Worm (Caenorhabditis elegans): ENCODE data around the gene clec-208.

The clec-208 gene

DNA sequence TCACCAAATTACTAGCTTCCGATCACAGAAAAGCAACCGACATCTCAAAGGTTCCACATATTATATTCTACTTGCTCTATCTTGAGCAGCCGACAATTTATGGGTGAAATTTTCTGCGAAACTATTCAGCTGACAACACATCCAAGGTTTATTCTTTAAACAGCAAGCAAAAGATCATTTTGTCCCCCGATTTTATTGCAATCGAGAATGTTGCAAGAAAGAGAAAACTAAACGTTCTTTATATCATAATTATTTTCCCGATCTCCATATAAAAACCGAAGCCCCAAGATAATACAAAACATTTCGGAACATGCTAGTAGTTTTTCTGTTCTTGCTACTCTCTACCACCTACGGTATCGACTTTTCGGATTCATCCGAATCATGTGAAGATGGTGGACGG, 2.0 kb upstream of the clec-208 start, which contains the start of gene clec-207:
Gene clec-207, plus strand, starts transcription at position 301 of the 400 bp plus-strand sequence.
- no peak for TF ChIP-seq T22C8.4 (GFP tag; IDR thresholded peaks at IDR 0.05)
- TF ChIP-seq ztf-23 (GFP tag; IDR thresholded peaks at IDR 0.05): no peak
- no peak for TF ChIP-seq cog-1 (tag; optimal IDR thresholded peaks at IDR 0.05)
- no peak for TF ChIP-seq flt-1 (GFP tag; IDR thresholded peaks at IDR 0.05)
- no peak for TF ChIP-seq tab-1 (GFP tag; IDR thresholded peaks at IDR 0.05)
- no peak for TF ChIP-seq klf-2 (GFP tag; conservative IDR thresholded peaks at IDR 0.05)
- TF ChIP-seq ztf-29 (GFP tag; IDR thresholded peaks at IDR 0.05): no peak
- no peak for TF ChIP-seq med-1 (GFP tag; optimal IDR thresholded peaks at IDR 0.05; ENCODE audit: insufficient read depth)
- TF ChIP-seq ref-1 (GFP tag; conservative IDR thresholded peaks at IDR 0.05): no peak

DNA sequence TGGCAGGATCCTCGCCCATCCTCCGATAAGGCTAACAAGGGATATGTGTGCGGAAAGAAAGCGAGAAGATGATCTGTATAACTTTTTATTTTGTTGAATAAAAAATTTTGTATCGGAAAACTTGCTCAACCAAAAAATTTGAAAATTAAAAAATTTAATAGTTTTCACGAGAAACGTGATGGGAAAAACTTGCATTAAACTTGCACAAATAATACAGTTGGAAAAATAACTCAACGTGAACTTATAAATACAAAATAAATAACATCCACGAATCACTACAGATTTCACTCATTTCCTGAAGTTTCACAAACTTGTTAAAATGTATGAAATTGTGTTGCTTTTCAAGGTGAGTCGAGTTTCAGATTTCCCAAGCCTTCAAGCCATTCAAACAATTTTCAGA, 1.3 kb downstream of the clec-208 start, which contains the start of gene F36F12.7:
Gene F36F12.7, plus strand, starts transcription at position 301 of the 400 bp plus-strand sequence.
- no peak for TF ChIP-seq flt-1 (GFP tag; IDR thresholded peaks at IDR 0.05)
- no peak for TF ChIP-seq med-1 (GFP tag; optimal IDR thresholded peaks at IDR 0.05; ENCODE audit: insufficient read depth)
- TF ChIP-seq klf-2 (GFP tag; conservative IDR thresholded peaks at IDR 0.05): no peak
- no peak for TF ChIP-seq ztf-29 (GFP tag; IDR thresholded peaks at IDR 0.05)
- no peak for TF ChIP-seq cog-1 (tag; optimal IDR thresholded peaks at IDR 0.05)
- TF ChIP-seq ztf-23 (GFP tag; IDR thresholded peaks at IDR 0.05): no peak
- TF ChIP-seq tab-1 (GFP tag; IDR thresholded peaks at IDR 0.05): no peak

DNA sequence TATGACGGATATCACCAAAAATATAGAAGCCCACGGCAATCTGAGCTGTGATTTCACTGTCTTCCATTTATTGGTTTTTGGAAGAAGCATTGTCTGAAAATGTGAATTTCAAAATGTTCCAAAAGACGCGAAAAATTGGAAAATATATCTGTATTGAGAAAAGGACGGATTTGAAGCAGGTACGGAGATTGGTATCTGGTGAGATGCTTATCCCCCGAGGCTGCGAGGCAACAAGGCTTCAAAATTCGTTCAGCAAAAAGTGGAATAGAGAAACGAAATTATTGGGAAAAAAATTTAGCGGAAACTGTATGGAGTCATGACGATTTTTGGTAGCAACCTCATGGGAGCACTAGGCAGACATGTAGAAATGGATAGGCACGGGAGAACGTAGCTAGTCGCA, 5.4 kb downstream of the clec-208 start, which contains the start of gene F36F12.1:
Gene F36F12.1, minus strand, starts transcription at position 101 of the 400 bp plus-strand sequence.
- TF ChIP-seq ztf-23 (GFP tag; IDR thresholded peaks at IDR 0.05) (no peak), med-1 (GFP tag; optimal IDR thresholded peaks at IDR 0.05; ENCODE audit: insufficient read depth) (no peak)

DNA sequence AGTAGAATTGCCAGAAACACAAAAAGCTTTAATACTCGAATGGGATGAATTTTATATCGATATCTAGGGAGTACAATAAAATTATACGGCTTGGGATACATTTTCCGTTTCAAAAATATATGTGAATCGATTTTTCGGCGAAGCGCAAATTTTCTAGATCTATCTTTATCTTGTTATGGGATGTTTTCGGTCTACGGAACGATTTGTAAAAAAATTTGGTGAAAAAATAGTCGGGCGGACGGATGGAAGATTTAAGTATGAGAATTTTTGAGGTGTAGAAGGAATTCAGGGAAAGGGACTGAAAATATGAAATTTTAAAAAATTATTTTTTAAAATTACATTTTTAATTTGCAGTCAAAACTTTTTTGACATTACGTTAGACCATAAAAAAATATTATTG, 8.2 kb downstream of the clec-208 start, which contains the start of gene F22F7.4:
Gene F22F7.4, minus strand, starts transcription at position 101 of the 400 bp plus-strand sequence.
- TF ChIP-seq ztf-23 (GFP tag; IDR thresholded peaks at IDR 0.05) (no peak), ztf-29 (GFP tag; IDR thresholded peaks at IDR 0.05) (no peak), flt-1 (GFP tag; IDR thresholded peaks at IDR 0.05) (no peak), tab-1 (GFP tag; IDR thresholded peaks at IDR 0.05) (no peak), ref-1 (GFP tag; conservative IDR thresholded peaks at IDR 0.05) (no peak), klf-2 (GFP tag; conservative IDR thresholded peaks at IDR 0.05) (no peak), med-1 (GFP tag; optimal IDR thresholded peaks at IDR 0.05; ENCODE audit: insufficient read depth) (no peak), T22C8.4 (GFP tag; IDR thresholded peaks at IDR 0.05) (no peak), cog-1 (tag; optimal IDR thresholded peaks at IDR 0.05) (no peak)

DNA sequence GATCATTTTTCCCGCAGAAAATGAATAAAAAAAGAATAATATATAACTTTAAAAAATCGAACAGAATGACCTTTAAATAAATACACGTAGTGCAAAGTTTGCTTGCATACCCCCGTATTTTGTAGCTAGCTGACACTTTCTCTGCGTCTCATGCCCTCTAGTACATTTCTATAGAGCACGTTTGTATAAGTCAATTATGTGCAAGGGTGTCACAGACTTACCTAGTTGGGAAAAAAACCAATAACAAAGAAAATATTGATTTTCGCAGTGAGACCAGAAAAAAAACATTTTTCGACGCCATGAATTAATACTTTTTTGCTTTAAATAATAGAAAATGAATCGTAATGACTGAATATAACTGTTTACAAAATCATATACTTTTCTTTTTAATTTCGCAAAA, 11.5 kb downstream of the clec-208 start, which contains the start of gene ckb-4:
Gene ckb-4, minus strand, starts transcription at position 140 of the 400 bp plus-strand sequence.
- TF ChIP-seq tab-1 (GFP tag; IDR thresholded peaks at IDR 0.05) (no peak), cog-1 (tag; optimal IDR thresholded peaks at IDR 0.05) (no peak), med-1 (GFP tag; optimal IDR thresholded peaks at IDR 0.05; ENCODE audit: insufficient read depth) (no peak), ztf-29 (GFP tag; IDR thresholded peaks at IDR 0.05) (no peak), T22C8.4 (GFP tag; IDR thresholded peaks at IDR 0.05) (no peak), ref-1 (GFP tag; conservative IDR thresholded peaks at IDR 0.05) (no peak), flt-1 (GFP tag; IDR thresholded peaks at IDR 0.05) (no peak), ztf-23 (GFP tag; IDR thresholded peaks at IDR 0.05) (no peak), klf-2 (GFP tag; conservative IDR thresholded peaks at IDR 0.05) (no peak)

DNA sequence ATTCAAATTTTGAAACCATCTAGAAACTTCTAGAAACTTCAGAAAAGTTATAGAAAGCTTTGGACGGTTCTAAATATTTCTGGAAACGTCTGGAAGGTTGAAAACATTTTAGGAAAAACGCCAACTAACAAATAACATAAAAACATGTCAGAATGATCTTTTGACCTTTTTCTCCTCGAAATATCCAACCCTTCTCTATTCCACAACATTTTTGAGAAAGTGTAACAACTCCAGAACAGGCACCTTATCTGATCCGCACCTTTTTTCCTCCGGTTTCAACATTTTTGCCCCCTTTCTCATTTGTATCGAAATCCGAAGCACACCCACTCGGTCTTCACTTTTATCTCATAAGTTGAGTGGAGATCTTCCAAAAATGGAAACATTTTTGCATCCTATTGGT, 12.6 kb downstream of the clec-208 start, which contains the start of gene F22F7.3:
Gene F22F7.3, plus strand, starts transcription at position 301 of the 400 bp plus-strand sequence.
- no peak for TF ChIP-seq cog-1 (tag; optimal IDR thresholded peaks at IDR 0.05)
- TF ChIP-seq ztf-23 (GFP tag; IDR thresholded peaks at IDR 0.05): no peak
- no peak for TF ChIP-seq ref-1 (GFP tag; conservative IDR thresholded peaks at IDR 0.05)
- TF ChIP-seq flt-1 (GFP tag; IDR thresholded peaks at IDR 0.05): no peak
- no peak for TF ChIP-seq tab-1 (GFP tag; IDR thresholded peaks at IDR 0.05)
- TF ChIP-seq klf-2 (GFP tag; conservative IDR thresholded peaks at IDR 0.05): no peak
- no peak for TF ChIP-seq med-1 (GFP tag; optimal IDR thresholded peaks at IDR 0.05; ENCODE audit: insufficient read depth)
- TF ChIP-seq T22C8.4 (GFP tag; IDR thresholded peaks at IDR 0.05): no peak
- no peak for TF ChIP-seq ztf-29 (GFP tag; IDR thresholded peaks at IDR 0.05)

DNA sequence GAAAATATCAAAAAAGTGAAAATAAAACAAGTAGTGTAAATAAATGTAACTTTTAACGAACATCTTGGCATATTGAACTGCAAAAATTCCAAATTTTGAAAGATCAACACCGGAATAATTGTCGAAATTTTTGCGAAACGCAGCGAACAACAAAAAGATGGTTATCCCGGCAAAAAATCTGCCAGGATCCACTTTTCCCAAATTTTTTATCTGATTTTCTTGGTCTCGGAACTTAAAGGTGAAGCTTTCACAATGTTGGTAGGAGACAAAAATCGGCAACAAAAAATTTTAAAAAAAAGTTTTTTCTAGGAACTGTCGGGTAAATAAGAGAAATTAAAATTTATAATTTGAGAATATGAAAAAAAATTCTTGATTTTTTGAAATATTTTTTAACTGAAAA, 20.8 kb downstream of the clec-208 start, which contains the start of gene bgnt-1.2:
Gene bgnt-1.2, minus strand, starts transcription at position 101 of the 400 bp plus-strand sequence.
- TF ChIP-seq tab-1 (GFP tag; IDR thresholded peaks at IDR 0.05) (no peak), flt-1 (GFP tag; IDR thresholded peaks at IDR 0.05) (no peak), klf-2 (GFP tag; conservative IDR thresholded peaks at IDR 0.05) (no peak), med-1 (GFP tag; optimal IDR thresholded peaks at IDR 0.05; ENCODE audit: insufficient read depth) (no peak), cog-1 (tag; optimal IDR thresholded peaks at IDR 0.05) (no peak), ztf-23 (GFP tag; IDR thresholded peaks at IDR 0.05) (no peak), ref-1 (GFP tag; conservative IDR thresholded peaks at IDR 0.05) (no peak), ztf-29 (GFP tag; IDR thresholded peaks at IDR 0.05) (no peak), T22C8.4 (GFP tag; IDR thresholded peaks at IDR 0.05) (no peak)

DNA sequence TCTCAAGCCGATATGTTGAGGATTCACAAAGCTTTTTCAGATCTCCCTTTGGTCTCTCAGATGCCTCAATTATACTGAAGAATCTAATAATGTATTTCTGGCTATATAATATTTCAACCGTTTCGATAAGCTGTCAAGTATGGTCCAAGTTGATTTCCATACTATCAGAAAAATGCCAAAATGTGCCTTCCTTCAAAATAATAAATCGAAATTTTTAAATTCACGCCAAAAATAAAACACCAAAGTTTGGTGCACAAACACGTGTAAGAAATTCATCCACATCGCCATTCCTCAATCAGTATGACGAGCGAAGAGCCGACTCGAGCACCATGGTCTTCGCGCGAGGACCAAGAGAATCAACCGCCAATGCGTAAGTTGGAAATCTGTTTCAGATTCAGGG, 21.8 kb downstream of the clec-208 start, which contains the start of gene F22F7.11:
Gene F22F7.11, plus strand, starts transcription at position 301 of the 400 bp plus-strand sequence.
- TF ChIP-seq ref-1 (GFP tag; conservative IDR thresholded peaks at IDR 0.05): no peak
- TF ChIP-seq ztf-23 (GFP tag; IDR thresholded peaks at IDR 0.05): no peak

DNA sequence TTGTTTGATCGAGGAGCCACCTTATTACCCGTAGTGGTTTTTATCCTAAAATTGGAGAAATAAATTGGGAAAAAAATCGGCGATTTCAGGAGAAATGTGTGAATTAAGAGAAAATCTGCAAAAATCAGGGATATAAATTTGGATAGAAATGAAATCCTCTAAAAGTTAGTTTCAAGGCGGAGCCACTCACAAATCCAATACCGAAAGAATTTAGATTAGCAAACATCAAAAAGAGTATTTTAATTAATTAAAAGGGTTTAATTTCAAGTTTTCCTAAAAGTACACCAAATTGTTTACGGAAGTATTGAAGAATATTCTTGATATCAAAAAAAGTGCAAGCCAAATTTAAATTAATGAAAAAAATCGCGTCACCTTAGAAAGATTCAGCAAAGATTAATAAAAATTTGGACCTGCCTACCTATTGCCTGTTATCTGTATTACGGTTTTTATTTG, 24.2 kb downstream of the clec-208 start, which contains the start of gene F22F7.8:
Gene F22F7.8, minus strand, starts transcription at position 51 of the 453 bp plus-strand sequence.
- TF ChIP-seq flt-1 (GFP tag; IDR thresholded peaks at IDR 0.05): no peak
- no peak for TF ChIP-seq T22C8.4 (GFP tag; IDR thresholded peaks at IDR 0.05)
- no peak for TF ChIP-seq ztf-23 (GFP tag; IDR thresholded peaks at IDR 0.05)
- no peak for TF ChIP-seq med-1 (GFP tag; optimal IDR thresholded peaks at IDR 0.05; ENCODE audit: insufficient read depth)

DNA sequence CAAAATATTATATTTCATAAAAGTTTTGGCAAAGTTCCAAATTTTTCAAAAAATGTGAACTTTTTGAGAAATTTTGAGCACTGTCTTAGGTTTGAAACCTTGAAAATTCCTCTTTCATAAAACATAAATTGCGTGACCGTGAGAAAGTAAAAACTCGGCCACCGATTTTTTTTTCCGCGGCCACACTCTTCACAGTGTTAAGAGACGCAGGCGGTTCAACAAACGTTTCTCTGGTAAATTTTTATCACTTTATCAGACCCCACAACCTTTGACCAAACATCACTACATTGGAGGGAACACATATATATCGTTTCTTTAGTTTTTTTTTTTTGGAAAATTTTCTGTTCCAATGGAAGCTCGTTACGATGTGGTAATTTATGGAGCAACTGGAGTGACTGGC, 24.8 kb downstream of the clec-208 start, which contains the start of gene F22F7.2:
Gene F22F7.2, plus strand, starts transcription at position 266 of the 400 bp plus-strand sequence.
- TF ChIP-seq flt-1 (GFP tag; IDR thresholded peaks at IDR 0.05): no peak
- TF ChIP-seq T22C8.4 (GFP tag; IDR thresholded peaks at IDR 0.05): no peak
- TF ChIP-seq tab-1 (GFP tag; IDR thresholded peaks at IDR 0.05): no peak
- TF ChIP-seq ztf-23 (GFP tag; IDR thresholded peaks at IDR 0.05): no peak
- no peak for TF ChIP-seq ref-1 (GFP tag; conservative IDR thresholded peaks at IDR 0.05)
- TF ChIP-seq cog-1 (tag; optimal IDR thresholded peaks at IDR 0.05): no peak
- TF ChIP-seq klf-2 (GFP tag; conservative IDR thresholded peaks at IDR 0.05): no peak
- TF ChIP-seq med-1 (GFP tag; optimal IDR thresholded peaks at IDR 0.05; ENCODE audit: insufficient read depth): no peak
- TF ChIP-seq ztf-29 (GFP tag; IDR thresholded peaks at IDR 0.05): no peak

Measured in whole organism, midembryonic.